Worm (Caenorhabditis elegans) whole organism, young adult: ENCODE results near the gene best-2.
A peak's percentile ranks its signal among the peaks of the same experiment; 100 is the strongest.

ENCODE experiments used
- B0019.2 ChIP-seq: fragments of 200-800 bp; sonication (Bioruptor generic); conservative IDR thresholded peaks from 2 replicates; pipeline ENCODE4 v1.3.6; 2022; ENCODE audit warnings: missing genetic modification reagents, missing genetic modification characterization, missing compliant biosample characterization
- C06A6.2 ChIP-seq: fragments of 200-800 bp; sonication (Bioruptor generic); conservative IDR thresholded peaks from 2 replicates; pipeline ENCODE4 v1.3.6; 2022; ENCODE audit warnings: missing genetic modification characterization, missing compliant biosample characterization
- F57A8.1 ChIP-seq: fragments of 200-800 bp; sonication (Bioruptor generic); optimal IDR thresholded peaks from 2 replicates; lab custom pipeline; 2018; ENCODE audit warnings: mild to moderate bottlenecking, missing genetic modification characterization, moderate library complexity, missing compliant biosample characterization
- athp-1 ChIP-seq: sonication (generic microtip); optimal IDR thresholded peaks from 2 replicates; lab custom pipeline; 2017; ENCODE audit warnings: mild to moderate bottlenecking, missing genetic modification characterization, missing compliant biosample characterization
- bed-1 ChIP-seq: fragments of 200-800 bp; sonication (Bioruptor generic); IDR thresholded peaks from 2 replicates; pipeline ENCODE4 v1.3.6; 2022; ENCODE audit warnings: missing genetic modification reagents, missing genetic modification characterization, missing compliant biosample characterization
- ccch-3 ChIP-seq: fragments of 200-800 bp; sonication (Bioruptor generic); optimal IDR thresholded peaks from 2 replicates; lab custom pipeline; 2018; ENCODE audit warnings: mild to moderate bottlenecking, missing genetic modification characterization, missing compliant biosample characterization
- cebp-1 ChIP-seq, 2 experiments: fragments of 200-800 bp in 1 of 2; sonication (Bioruptor generic) in 1 of 2; sonication (generic microtip) in 1 of 2; IDR thresholded peaks in 1 of 2; optimal IDR thresholded peaks in 1 of 2; 2 replicates each; pipeline versions ENCODE4 v1.3.6 to Lab custom; 2017 to 2022; ENCODE audit warnings: missing compliant biosample characterization in 2 of 2, missing genetic modification characterization in 2 of 2, mild to moderate bottlenecking in 1 of 2, missing genetic modification reagents in 1 of 2, moderate library complexity in 1 of 2
- cebp-2 ChIP-seq: fragments of 200-800 bp; sonication (Bioruptor generic); IDR thresholded peaks from 2 replicates; pipeline ENCODE4 v1.3.6; 2022; ENCODE audit warnings: missing genetic modification characterization, missing compliant biosample characterization
- ceh-27 ChIP-seq: fragments of 200-800 bp; sonication (Bioruptor generic); optimal IDR thresholded peaks from 2 replicates; lab custom pipeline; 2018; ENCODE audit warnings: mild to moderate bottlenecking, missing genetic modification characterization, moderate library complexity, missing compliant biosample characterization
- dpff-1 ChIP-seq: sonication (generic microtip); optimal IDR thresholded peaks from 2 replicates; lab custom pipeline; 2017; ENCODE audit warnings: mild to moderate bottlenecking, missing genetic modification characterization, missing compliant biosample characterization
- dpl-1 ChIP-seq: fragments of 150-350 bp; optimal IDR thresholded peaks from 2 replicates; lab custom pipeline; 2014; ENCODE audit warnings: missing biosample characterization, missing genetic modification reagents, missing genetic modification characterization
- egl-44 ChIP-seq: fragments of 200-800 bp; sonication (Bioruptor generic); IDR thresholded peaks from 2 replicates; pipeline ENCODE4 v1.3.6; 2022; ENCODE audit warnings: missing genetic modification reagents, missing genetic modification characterization, missing compliant biosample characterization
- hlh-12 ChIP-seq: sonication (generic microtip); optimal IDR thresholded peaks from 2 replicates; lab custom pipeline; 2016; ENCODE audit warnings: missing genetic modification characterization, missing compliant biosample characterization
- let-526 ChIP-seq: fragments of 200-800 bp; sonication (Bioruptor generic); IDR thresholded peaks from 2 replicates; pipeline ENCODE4 v1.3.6; 2022; ENCODE audit warnings: missing genetic modification reagents, missing genetic modification characterization, missing compliant biosample characterization
- let-607 ChIP-seq, 2 experiments: fragments of 200-800 bp in 1 of 2; sonication (Bioruptor generic) in 1 of 2; sonication (generic microtip) in 1 of 2; optimal IDR thresholded peaks; 2 replicates each; lab custom pipeline; 2016 to 2018; ENCODE audit warnings: mild to moderate bottlenecking in 2 of 2, missing compliant biosample characterization in 2 of 2, missing genetic modification characterization in 2 of 2, moderate library complexity in 2 of 2, missing genotype in 1 of 2
- lsl-1 ChIP-seq: fragments of 200-800 bp; sonication (Bioruptor generic); optimal IDR thresholded peaks from 2 replicates; lab custom pipeline; 2018; ENCODE audit warnings: mild to moderate bottlenecking, missing genetic modification characterization, moderate library complexity, missing compliant biosample characterization
- madf-6 ChIP-seq: fragments of 200-800 bp; sonication (Bioruptor generic); IDR thresholded peaks from 2 replicates; pipeline ENCODE4 v1.3.6; 2022; ENCODE audit warnings: missing genetic modification reagents, missing genetic modification characterization, missing compliant biosample characterization
- mxl-1 ChIP-seq: sonication (generic microtip); optimal IDR thresholded peaks from 2 replicates; lab custom pipeline; 2016; ENCODE audit warnings: missing genetic modification characterization, missing compliant biosample characterization
- nfya-2 ChIP-seq: fragments of 200-800 bp; sonication (Bioruptor generic); IDR thresholded peaks from 2 replicates; pipeline ENCODE4 v1.3.6; 2022; ENCODE audit warnings: missing genetic modification reagents, missing genetic modification characterization, missing compliant biosample characterization
- nhr-27 ChIP-seq: fragments of 200-800 bp; sonication (Bioruptor generic); optimal IDR thresholded peaks from 2 replicates; lab custom pipeline; 2018; ENCODE audit warnings: mild to moderate bottlenecking, missing genetic modification characterization, moderate library complexity, missing compliant biosample characterization
- pha-4 ChIP-seq: fragments of 150-350 bp; sonication (generic microtip); optimal IDR thresholded peaks from 2 replicates; lab custom pipeline; 2014; ENCODE audit warnings: missing biosample characterization, missing genetic modification reagents, missing genetic modification characterization
- sea-2 ChIP-seq: fragments of 200-800 bp; sonication (Bioruptor generic); IDR thresholded peaks from 2 replicates; pipeline ENCODE4 v1.3.6; 2022; ENCODE audit warnings: missing genetic modification characterization, missing compliant biosample characterization
- tbp1 ChIP-seq: fragments of 200-800 bp; sonication (Bioruptor generic); optimal IDR thresholded peaks from 2 replicates; lab custom pipeline; 2018; ENCODE audit warnings: mild to moderate bottlenecking, missing genetic modification characterization, missing compliant biosample characterization
- zfh-2 ChIP-seq: fragments of 200-800 bp; sonication (Bioruptor generic); conservative IDR thresholded peaks from 2 replicates; pipeline ENCODE4 v1.3.6; 2022; ENCODE audit warnings: missing genetic modification reagents, missing genetic modification characterization, missing compliant biosample characterization
- ztf-22 ChIP-seq: fragments of 200-800 bp; sonication (Bioruptor generic); optimal IDR thresholded peaks from 2 replicates; lab custom pipeline; 2018; ENCODE audit warnings: mild to moderate bottlenecking, missing genetic modification characterization, moderate library complexity, missing compliant biosample characterization
- ztf-28 ChIP-seq: fragments of 200-800 bp; sonication (Bioruptor generic); IDR thresholded peaks from 2 replicates; pipeline ENCODE4 v1.3.6; 2022; ENCODE audit warnings: missing genetic modification reagents, missing genetic modification characterization, missing compliant biosample characterization

best-2 gene

ce11 chrIV:13068451-13068850 is 44.4 kb downstream of the best-2 start, which contains the start of gene scl-6:
TSS of gene scl-6 (plus strand) at chrIV:13068751.
- no peak for TF ChIP-seq B0019.2 (GFP tag; lab: Robert Waterston, UW)
- no peak for TF ChIP-seq let-607 (tag; optimal IDR thresholded peaks at IDR 0.05; lab: Kevin White, UChicago)
- no peak for TF ChIP-seq cebp-2 (GFP tag; lab: Robert Waterston, UW)
- TF ChIP-seq, all 124 proteins: peak for 0

- TF ChIP-seq egl-44 (no peak), sea-2 (GFP tag; lab: Robert Waterston, UW) (no peak), ztf-22 (GFP tag; lab: Kevin White, UChicago) (no peak), ccch-3 (GFP tag; lab: Kevin White, UChicago) (no peak), pha-4 (tag; lab: Kevin White, UChicago) (no peak), nfya-2 (GFP tag; lab: Robert Waterston, UW) (no peak), dpl-1 (GFP tag; lab: Kevin White, UChicago) (no peak), bed-1 (GFP tag; lab: Robert Waterston, UW) (no peak), tbp1 (GFP tag; lab: Kevin White, UChicago) (no peak), lsl-1 (GFP tag; lab: Kevin White, UChicago) (no peak)
Observed at ce11 chrIV:13067200-13067599, 45.7 kb downstream of the best-2 start, which contains the start of gene col-131. TSS of gene col-131 (minus strand) at chrIV:13067300.

ce11 chrIV:13066044-13066443 is 46.8 kb downstream of the best-2 start:
- TF ChIP-seq cebp-2 (GFP tag; lab: Robert Waterston, UW) = peak; percentile 81; the same call in 1 of the 2 replicates
- TF ChIP-seq ccch-3 (GFP tag; lab: Kevin White, UChicago) = no peak
- peak; percentile 63 for TF ChIP-seq zfh-2 (GFP tag; lab: Robert Waterston, UW)
- TF ChIP-seq C06A6.2 (GFP tag; lab: Robert Waterston, UW) = no peak
- TF ChIP-seq let-526 = no peak

- TF ChIP-seq nhr-27 (tag; lab: Kevin White, UChicago) (no peak), cebp-1 (GFP tag; IDR thresholded peaks at IDR 0.05; lab: Robert Waterston, UW) (no peak), cebp-1 (tag; optimal IDR thresholded peaks at IDR 0.05; lab: Kevin White, UChicago) (no peak), mxl-1 (tag; lab: Kevin White, UChicago) (no peak), F57A8.1 (GFP tag; lab: Kevin White, UChicago) (no peak), dpff-1 (no peak), ceh-27 (GFP tag; lab: Kevin White, UChicago) (no peak), madf-6 (GFP tag; lab: Robert Waterston, UW) (no peak), athp-1 (tag; lab: Kevin White, UChicago) (no peak), ztf-28 (GFP tag; lab: Robert Waterston, UW) (no peak), hlh-12 (tag; lab: Kevin White, UChicago) (no peak)
Observed at ce11 chrIV:13063714-13064113, 49.2 kb downstream of the best-2 start, which contains the start of gene scl-5. TSS of gene scl-5 (plus strand) at chrIV:13064014.
